Fruit fly (Drosophila melanogaster): ENCODE data around the gene SdhBL.

DNA sequence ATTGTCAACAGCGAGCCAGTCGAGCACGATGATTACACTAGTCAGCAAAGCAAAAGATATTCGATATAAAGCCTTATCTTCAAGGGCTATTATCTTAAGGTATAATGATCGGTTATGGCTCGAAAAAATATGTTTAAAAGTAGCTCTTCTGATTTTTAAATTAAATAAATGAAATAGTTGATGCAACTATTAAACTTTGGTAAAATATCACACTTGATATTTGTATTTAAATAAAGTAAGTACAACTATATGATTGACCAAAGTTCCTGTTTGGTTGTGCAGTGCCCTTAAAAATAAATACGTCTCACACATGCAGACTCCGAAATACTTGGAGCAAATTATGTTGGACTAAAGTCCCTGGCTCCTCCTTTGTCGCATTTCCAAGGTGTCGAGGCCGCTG is 3.7 kb downstream of the SdhBL start:
- TF ChIP-seq CG4820 (GFP tag; optimal IDR thresholded peaks at IDR 0.05) = no peak
- TF ChIP-seq Lpt (GFP tag; optimal IDR thresholded peaks at IDR 0.05) = no peak
- no peak for TF ChIP-seq CG6791 (GFP tag; IDR thresholded peaks at IDR 0.05; ENCODE audit: partially characterized antibody)
- TF ChIP-seq trh (GFP tag; optimal IDR thresholded peaks at IDR 0.05) = no peak
- no peak for TF ChIP-seq CG10209 (GFP tag; optimal IDR thresholded peaks at IDR 0.05)
- no peak for TF ChIP-seq ato (GFP tag; IDR thresholded peaks at IDR 0.05; ENCODE audit: partially characterized antibody)

All from whole organism, embryonic.